Worm (Caenorhabditis elegans): Measurements from ENCODE around the gene mct-6.
A peak's percentile ranks its signal among the peaks of the same experiment; 100 is the strongest.

ce11 chrX:16726879-16727278 lies 43.4 kb downstream of the mct-6 start:
- TF ChIP-seq him-1 (tag; optimal IDR thresholded peaks at IDR 0.05) (peak; percentile 73), W03F9.2 (tag; optimal IDR thresholded peaks at IDR 0.05) (no peak), dao-5 (tag; optimal IDR thresholded peaks at IDR 0.05) (peak; percentile 39)

Measured in whole organism, L4/young adult.